Worm (Caenorhabditis elegans) whole organism, young adult: ENCODE results near the gene rpb-11.

Experiments
- F49E8.2 ChIP-seq: sonication (generic microtip); optimal IDR thresholded peaks from 3 replicates; lab custom pipeline; 2017; ENCODE audit warnings: missing genetic modification characterization, mild to moderate bottlenecking, missing compliant biosample characterization, antibody characterized with exemption, moderate library complexity; ENCODE audit not compliant: insufficient read depth
- egl-44 ChIP-seq: fragments of 200-800 bp; sonication (Bioruptor generic); IDR thresholded peaks from 2 replicates; pipeline ENCODE4 v1.3.6; 2022; ENCODE audit warnings: missing genetic modification reagents, missing genetic modification characterization, missing compliant biosample characterization
- madf-6 ChIP-seq: fragments of 200-800 bp; sonication (Bioruptor generic); IDR thresholded peaks from 2 replicates; pipeline ENCODE4 v1.3.6; 2022; ENCODE audit warnings: missing genetic modification reagents, missing genetic modification characterization, missing compliant biosample characterization
- nhr-90 ChIP-seq: sonication (generic microtip); optimal IDR thresholded peaks from 2 replicates; lab custom pipeline; 2016; ENCODE audit warnings: missing genotype, mild to moderate bottlenecking, missing genetic modification characterization, missing compliant biosample characterization
- sea-2 ChIP-seq: fragments of 200-800 bp; sonication (Bioruptor generic); IDR thresholded peaks from 2 replicates; pipeline ENCODE4 v1.3.6; 2022; ENCODE audit warnings: missing genetic modification characterization, missing compliant biosample characterization
- snpc-4 ChIP-seq, 5 experiments: fragments of 150-350 bp in 1 of 5; sonication (generic microtip) in 4 of 5; optimal IDR thresholded peaks; 2 replicates each; lab custom pipeline; 2014 to 2018; ENCODE audit warnings: missing genetic modification characterization in 5 of 5, missing biosample characterization in 3 of 5, antibody characterized with exemption in 2 of 5, mild to moderate bottlenecking in 2 of 5, missing compliant biosample characterization in 2 of 5, missing genotype in 2 of 5, moderate library complexity in 2 of 5, missing genetic modification reagents in 1 of 5

DNA sequence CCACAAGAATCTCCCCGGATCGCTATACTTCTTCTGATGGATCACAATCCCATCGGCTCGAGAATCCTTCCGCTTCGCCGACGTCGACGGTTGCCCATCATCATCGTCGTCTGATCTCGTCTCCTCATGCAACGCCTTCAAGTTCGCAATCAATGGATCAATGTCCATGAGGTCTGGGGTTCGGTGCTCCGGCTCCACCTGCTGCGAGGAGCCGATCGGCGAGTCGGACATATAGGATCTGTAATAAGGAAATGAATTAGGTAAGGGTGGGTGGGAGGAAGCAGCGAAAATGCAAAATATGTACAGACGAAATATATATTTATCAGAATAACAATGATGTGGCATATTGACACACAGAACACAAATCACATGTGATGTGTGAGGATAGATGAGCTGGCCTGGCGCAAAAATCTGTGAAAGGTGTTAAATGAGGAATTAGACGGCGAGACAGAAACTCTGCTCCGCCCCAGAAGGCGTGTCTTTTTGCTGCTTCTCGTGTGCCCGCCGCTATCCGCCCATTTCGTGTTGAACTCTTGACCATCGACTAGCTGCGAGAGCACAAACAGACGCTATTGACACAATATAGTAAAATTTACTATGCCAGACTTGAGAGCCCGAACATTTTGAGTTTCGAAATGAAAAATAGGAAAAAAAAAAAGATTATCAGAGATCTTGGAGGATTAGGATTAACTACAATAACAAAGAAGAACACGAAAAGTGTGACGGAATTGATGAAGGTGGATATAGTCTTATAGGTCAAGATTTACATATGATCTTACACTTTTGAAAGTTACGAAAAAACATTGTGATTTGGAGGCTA lies 22.2 kb upstream of the rpb-11 start:
- TF ChIP-seq snpc-4 (GFP tag; optimal IDR thresholded peaks at IDR 0.05; lab: Kevin White, UChicago) (no peak), snpc-4 (tag; optimal IDR thresholded peaks at IDR 0.05; lab: Kevin White, UChicago) (no peak), madf-6 (GFP tag; lab: Robert Waterston, UW) (no peak), nhr-90 (no peak), sea-2 (no peak), F49E8.2 (tag; lab: Kevin White, UChicago) (no peak), egl-44 (GFP tag; lab: Robert Waterston, UW) (no peak)
